Worm (Caenorhabditis elegans): Measurements from ENCODE around the gene F35H8.2.

Gene F35H8.2

DNA sequence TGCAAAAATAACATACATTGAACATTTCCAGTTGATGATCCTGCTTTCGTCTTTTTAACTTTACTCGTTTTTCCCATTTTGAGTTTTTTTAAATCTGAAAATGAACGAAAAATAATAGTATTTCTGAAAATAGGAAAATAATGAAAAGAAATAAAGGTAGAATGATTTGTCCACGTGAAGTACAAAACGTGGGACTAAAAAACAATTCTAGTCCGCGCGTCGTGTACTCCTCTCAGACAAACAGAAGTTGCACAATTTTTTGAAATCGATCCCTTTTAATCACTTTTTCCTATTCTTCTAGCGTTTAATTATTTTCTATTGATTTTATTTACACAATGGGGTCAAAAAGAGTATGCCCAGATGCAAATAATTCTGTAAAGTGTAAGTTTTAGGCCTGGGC is 35.8 kb downstream of the F35H8.2 start, which contains the start of the genes E02H1.1 and tag-124 (continued):
- TF ChIP-seq F57C9.4 (tag; optimal IDR thresholded peaks at IDR 0.05) (no peak), C17E4.6 (GFP tag; IDR thresholded peaks at IDR 0.05) (no peak), F10E7.11 (tag; optimal IDR thresholded peaks at IDR 0.05) (no peak), F22D6.2 (tag; optimal IDR thresholded peaks at IDR 0.05) (no peak), bed-1 (GFP tag; IDR thresholded peaks at IDR 0.05) (no peak), ztf-28 (GFP tag; IDR thresholded peaks at IDR 0.05) (peak; percentile 64; the same call in 1 of the 2 replicates), attf-6 (GFP tag; IDR thresholded peaks at IDR 0.05) (0 out of 2 replicates have a peak, but pooled peaks have one; percentile 31), repo-1 (tag; optimal IDR thresholded peaks at IDR 0.05) (no peak), Y56A3A.18 (GFP tag; IDR thresholded peaks at IDR 0.05) (no peak), ceh-79 (tag; optimal IDR thresholded peaks at IDR 0.05) (no peak), F33H1.4 (GFP tag; IDR thresholded peaks at IDR 0.05) (peak; percentile 57), attf-5 (GFP tag; optimal IDR thresholded peaks at IDR 0.05) (no peak), ztf-22 (GFP tag; optimal IDR thresholded peaks at IDR 0.05) (no peak), zfh-2 (GFP tag; conservative IDR thresholded peaks at IDR 0.05) (no peak), him-1 (tag; optimal IDR thresholded peaks at IDR 0.05) (peak; percentile 40), T07F8.4 (tag; optimal IDR thresholded peaks at IDR 0.05) (no peak), madf-6 (GFP tag; IDR thresholded peaks at IDR 0.05) (peak; percentile 70; the same call in 1 of the 2 replicates), nfya-1 (tag; optimal IDR thresholded peaks at IDR 0.05; ENCODE audit: borderline replicate concordance, insufficient read depth) (no peak), T26A5.8 (tag; optimal IDR thresholded peaks at IDR 0.05) (no peak), madf-8 (GFP tag; conservative IDR thresholded peaks at IDR 0.05) (peak; percentile 29; the same call in 1 of the 2 replicates), attf-3 (GFP tag; conservative IDR thresholded peaks at IDR 0.05) (peak; percentile 59), cebp-2 (GFP tag; IDR thresholded peaks at IDR 0.05) (no peak), egl-18 (GFP tag; IDR thresholded peaks at IDR 0.05) (no peak), sptf-2 (GFP tag; optimal IDR thresholded peaks at IDR 0.05) (no peak), rec-8 (tag; optimal IDR thresholded peaks at IDR 0.05) (peak in 1 of 2 experiments; percentile 68), madf-3 (GFP tag; IDR thresholded peaks at IDR 0.05) (0 out of 2 replicates have a peak, but pooled peaks have one; percentile 49), Y95B8A.8 (GFP tag; IDR thresholded peaks at IDR 0.05) (no peak)

- TF ChIP-seq aptf-2 (GFP tag; conservative IDR thresholded peaks at IDR 0.05) (no peak), dpff-1 (tag; optimal IDR thresholded peaks at IDR 0.05) (no peak), lin-35 (GFP tag; optimal IDR thresholded peaks at IDR 0.05) (no peak)
These were observed 37.4 kb downstream of the F35H8.2 start, which contains the start of gene parp-2 for ce11 chrII:9592737-9593136. TSS of gene parp-2 (plus strand) at chrII:9593037.

DNA sequence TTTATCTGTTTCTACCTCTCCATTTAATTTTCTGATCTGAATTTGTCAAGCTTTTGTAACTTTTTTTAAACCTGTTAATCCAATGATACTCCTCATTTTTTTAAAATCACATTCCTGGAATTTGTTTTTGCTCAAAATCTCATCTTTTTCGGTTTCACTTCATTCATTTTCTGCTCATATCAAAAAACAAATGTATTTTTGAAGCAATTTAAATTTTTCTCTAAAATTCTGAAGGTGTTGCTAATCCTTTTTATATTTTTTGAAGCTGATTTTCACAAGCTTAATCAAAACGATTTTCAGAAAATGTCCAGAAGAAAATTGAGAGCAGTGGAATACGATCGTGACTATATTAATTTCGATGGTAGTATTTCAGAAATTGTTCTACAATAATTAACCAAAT is 39.6 kb downstream of the F35H8.2 start, which contains the start of gene E02H1.5:
TSS of gene E02H1.5 (plus strand) at position 301 of the 400 bp plus-strand sequence.
- TF ChIP-seq egl-18 (GFP tag; IDR thresholded peaks at IDR 0.05): no peak
- no peak for TF ChIP-seq B0035.1 (tag; optimal IDR thresholded peaks at IDR 0.05)
- no peak for TF ChIP-seq Y53G8AR.9 (GFP tag; conservative IDR thresholded peaks at IDR 0.05)
- TF ChIP-seq hmg-1.2 (GFP tag; IDR thresholded peaks at IDR 0.05): 0 out of 2 replicates have a peak, but pooled peaks have one; percentile 4
- TF ChIP-seq ztf-3 (GFP tag; optimal IDR thresholded peaks at IDR 0.05): no peak

- no peak for TF ChIP-seq rcor-1 (GFP tag; IDR thresholded peaks at IDR 0.05)
- TF ChIP-seq die-1 (tag; optimal IDR thresholded peaks at IDR 0.05): no peak
- no peak for TF ChIP-seq lag-1 (GFP tag; IDR thresholded peaks at IDR 0.05)
- no peak for TF ChIP-seq F52B5.7 (tag; optimal IDR thresholded peaks at IDR 0.05)
- no peak for TF ChIP-seq F37B4.10 (GFP tag; IDR thresholded peaks at IDR 0.05)
- no peak for TF ChIP-seq aptf-2 (GFP tag; conservative IDR thresholded peaks at IDR 0.05)
- TF ChIP-seq ccch-3 (GFP tag; optimal IDR thresholded peaks at IDR 0.05): no peak
- TF ChIP-seq zim-3 (tag; optimal IDR thresholded peaks at IDR 0.05): no peak
- no peak for TF ChIP-seq pha-4 (tag; optimal IDR thresholded peaks at IDR 0.05)
- TF ChIP-seq him-1 (tag; optimal IDR thresholded peaks at IDR 0.05): no peak
- no peak for TF ChIP-seq nfya-1 (tag; optimal IDR thresholded peaks at IDR 0.05; ENCODE audit: borderline replicate concordance, insufficient read depth)
- no peak for TF ChIP-seq ceh-27 (GFP tag; optimal IDR thresholded peaks at IDR 0.05)
- TF ChIP-seq egrh-3 (GFP tag; IDR thresholded peaks at IDR 0.05): no peak
These were observed 41.1 kb downstream of the F35H8.2 start, which contains the start of gene E02H1.6 for ce11 chrII:9596401-9596800. TSS of gene E02H1.6 (plus strand) at chrII:9596701.

All from whole organism, young adult.